Fruit fly (Drosophila melanogaster): ENCODE measurements around the gene AdamTS-B.
A peak's percentile ranks its signal among the peaks of the same experiment; 100 is the strongest.

The AdamTS-B gene

dm6 chrX:5745840-5746815 lies 47.8 kb downstream of the AdamTS-B start:
- TF ChIP-seq Crg-1 (GFP tag; optimal IDR thresholded peaks at IDR 0.05) (peak; percentile 64), ovo (GFP tag; optimal IDR thresholded peaks at IDR 0.05) (peak; percentile 49), CG7045 (GFP tag; optimal IDR thresholded peaks at IDR 0.05) (peak; percentile 27), CG1620 (GFP tag; optimal IDR thresholded peaks at IDR 0.05) (peak; percentile 75), Hr96 (GFP tag; optimal IDR thresholded peaks at IDR 0.05) (peak; percentile 83), Clk (GFP tag; optimal IDR thresholded peaks at IDR 0.05) (peak; percentile 42), CG14711 (tag; optimal IDR thresholded peaks at IDR 0.05) (peak; percentile 94), CG7101 (tag; optimal IDR thresholded peaks at IDR 0.05) (peak; percentile 88), Mnt (GFP tag; optimal IDR thresholded peaks at IDR 0.05) (peak; percentile 93), cic (GFP tag; optimal IDR thresholded peaks at IDR 0.05) (peak; percentile 31), CG12768 (GFP tag; optimal IDR thresholded peaks at IDR 0.05) (peak; percentile 25), CG11617 (GFP tag; optimal IDR thresholded peaks at IDR 0.05) (peak; percentile 82), pad (GFP tag; optimal IDR thresholded peaks at IDR 0.05) (no peak), kay (GFP tag; ENCODE audit: borderline replicate concordance) (no peak), CG5204 (GFP tag; optimal IDR thresholded peaks at IDR 0.05) (peak; percentile 67), cnc (optimal IDR thresholded peaks at IDR 0.05) (no peak), CG33017 (tag; optimal IDR thresholded peaks at IDR 0.05) (peak; percentile 73), tj (GFP tag; optimal IDR thresholded peaks at IDR 0.05) (peak; percentile 69), bab1 (GFP tag; optimal IDR thresholded peaks at IDR 0.05) (peak; percentile 86), toe (GFP tag; optimal IDR thresholded peaks at IDR 0.05) (peak; percentile 47)

- peak; percentile 74 for TF ChIP-seq cic (GFP tag; optimal IDR thresholded peaks at IDR 0.05)
- peak; percentile 95 for TF ChIP-seq CG7101 (tag; optimal IDR thresholded peaks at IDR 0.05)
- TF ChIP-seq ovo (GFP tag; optimal IDR thresholded peaks at IDR 0.05) = peak; percentile 67
- TF ChIP-seq CG1620 (GFP tag; optimal IDR thresholded peaks at IDR 0.05) = peak; percentile 95
- peak; percentile 95 for TF ChIP-seq bab1 (GFP tag; optimal IDR thresholded peaks at IDR 0.05)
- TF ChIP-seq toe (GFP tag; optimal IDR thresholded peaks at IDR 0.05) = peak; percentile 95
- no peak for TF ChIP-seq cnc (optimal IDR thresholded peaks at IDR 0.05)
- TF ChIP-seq Hr96 (GFP tag; optimal IDR thresholded peaks at IDR 0.05) = peak; percentile 96
- TF ChIP-seq CG12768 (GFP tag; optimal IDR thresholded peaks at IDR 0.05) = peak; percentile 85
- peak; percentile 93 for TF ChIP-seq CG11617 (GFP tag; optimal IDR thresholded peaks at IDR 0.05)
- peak; percentile 84 for TF ChIP-seq CG14711 (tag; optimal IDR thresholded peaks at IDR 0.05)
- peak; percentile 74 for TF ChIP-seq pad (GFP tag; optimal IDR thresholded peaks at IDR 0.05)
- peak; percentile 91 for TF ChIP-seq kay (GFP tag; ENCODE audit: borderline replicate concordance)
- TF ChIP-seq Crg-1 (GFP tag; optimal IDR thresholded peaks at IDR 0.05) = peak; percentile 78
- TF ChIP-seq CG33017 (tag; optimal IDR thresholded peaks at IDR 0.05) = peak; percentile 85
- peak; percentile 79 for TF ChIP-seq CG7045 (GFP tag; optimal IDR thresholded peaks at IDR 0.05)
- TF ChIP-seq CG5204 (GFP tag; optimal IDR thresholded peaks at IDR 0.05) = peak; percentile 91
- TF ChIP-seq Mnt (GFP tag; optimal IDR thresholded peaks at IDR 0.05) = peak; percentile 95
- TF ChIP-seq tj (GFP tag; optimal IDR thresholded peaks at IDR 0.05) = peak; percentile 69
- peak; percentile 71 for TF ChIP-seq Clk (GFP tag; optimal IDR thresholded peaks at IDR 0.05)
Observed at dm6 chrX:5746864-5747861, 48.8 kb downstream of the AdamTS-B start, which contains the start of the genes IntS6 and Rtel1. TSS of gene IntS6 (minus strand) at chrX:5747254. TSS of gene Rtel1 (plus strand) at chrX:5747747.

- TF ChIP-seq CG12768 (GFP tag; optimal IDR thresholded peaks at IDR 0.05) (no peak), CG7101 (tag; optimal IDR thresholded peaks at IDR 0.05) (peak; percentile 61), CG14711 (tag; optimal IDR thresholded peaks at IDR 0.05) (peak; percentile 35), Crg-1 (GFP tag; optimal IDR thresholded peaks at IDR 0.05) (no peak), Clk (GFP tag; optimal IDR thresholded peaks at IDR 0.05) (no peak), CG5204 (GFP tag; optimal IDR thresholded peaks at IDR 0.05) (no peak), CG33017 (tag; optimal IDR thresholded peaks at IDR 0.05) (peak; percentile 19), cic (GFP tag; optimal IDR thresholded peaks at IDR 0.05) (no peak), pad (GFP tag; optimal IDR thresholded peaks at IDR 0.05) (no peak), CG11617 (GFP tag; optimal IDR thresholded peaks at IDR 0.05) (peak; percentile 22), tj (GFP tag; optimal IDR thresholded peaks at IDR 0.05) (peak; percentile 21)
Observed at dm6 chrX:5751949-5752348, 53.6 kb downstream of the AdamTS-B start, which contains the start of gene CG15772. TSS of gene CG15772 (plus strand) at chrX:5752249.

- TF ChIP-seq bab1 (GFP tag; optimal IDR thresholded peaks at IDR 0.05) (no peak), cnc (optimal IDR thresholded peaks at IDR 0.05) (no peak), Hr96 (GFP tag; optimal IDR thresholded peaks at IDR 0.05) (no peak), Crg-1 (GFP tag; optimal IDR thresholded peaks at IDR 0.05) (no peak), Mnt (GFP tag; optimal IDR thresholded peaks at IDR 0.05) (no peak), CG14711 (tag; optimal IDR thresholded peaks at IDR 0.05) (no peak), tj (GFP tag; optimal IDR thresholded peaks at IDR 0.05) (no peak), toe (GFP tag; optimal IDR thresholded peaks at IDR 0.05) (no peak)
Observed at dm6 chrX:5752838-5753237, 54.5 kb downstream of the AdamTS-B start.

All from whole organism, adult.